Fruit fly (Drosophila melanogaster) whole organism, embryonic: ENCODE data around the gene Hr4.
A peak's percentile ranks its signal among the peaks of the same experiment; 100 is the strongest.

ENCODE experiments used
- ATbp ChIP-seq: fragments of 200-800 bp; sonication (Bioruptor generic); optimal IDR thresholded peaks from 2 replicates; lab custom pipeline; 2017; ENCODE audit warnings: missing biosample characterization, mild to moderate bottlenecking, missing genetic modification characterization, missing genetic modification reagents
- Abd-B ChIP-seq: fragments of 200-800 bp; sonication (Bioruptor generic); optimal IDR thresholded peaks from 2 replicates; lab custom pipeline; 2018; ENCODE audit warnings: missing biosample characterization, mild to moderate bottlenecking, missing genetic modification characterization, moderate library complexity
- Aef1 ChIP-seq: fragments of 200-800 bp; sonication (Bioruptor generic); IDR thresholded peaks from 3 replicates; pipeline ENCODE4 v1.3.6; 2022; ENCODE audit warnings: missing biosample characterization, missing genetic modification characterization
- Asciz ChIP-seq: fragments of 200-800 bp; sonication (Bioruptor generic); optimal IDR thresholded peaks from 2 replicates; lab custom pipeline; 2017; ENCODE audit warnings: missing biosample characterization, mild to moderate bottlenecking, missing genetic modification characterization, missing genetic modification reagents
- Awh ChIP-seq: fragments of 200-800 bp; sonication (Bioruptor generic); IDR thresholded peaks from 2 replicates; pipeline ENCODE4, ENCODE4 v1.3.6; 2022; ENCODE audit warnings: missing biosample characterization, missing genetic modification characterization
- CG11456 ChIP-seq: fragments of 200-800 bp; sonication (Bioruptor generic); IDR thresholded peaks from 3 replicates; pipeline ENCODE4 v1.3.6; 2022; ENCODE audit warnings: missing biosample characterization, missing genetic modification characterization
- CG12104 ChIP-seq: fragments of 200-800 bp; sonication (Bioruptor generic); optimal IDR thresholded peaks from 3 replicates; lab custom pipeline; 2016; ENCODE audit warnings: missing biosample characterization, missing genetic modification characterization
- CG14050 ChIP-seq: fragments of 200-800 bp; sonication (Bioruptor generic); IDR thresholded peaks from 3 replicates; pipeline ENCODE4 v1.3.6; 2022; ENCODE audit warnings: missing biosample characterization, missing genetic modification characterization
- CG15073 ChIP-seq: fragments of 200-800 bp; sonication (Bioruptor generic); optimal IDR thresholded peaks from 2 replicates; lab custom pipeline; 2016; ENCODE audit warnings: missing biosample characterization, missing genetic modification characterization
- CG18262 ChIP-seq: fragments of 200-800 bp; optimal IDR thresholded peaks from 3 replicates; lab custom pipeline; 2019; ENCODE audit warnings: missing biosample characterization, mild to moderate bottlenecking, missing genetic modification characterization, moderate library complexity
- CG30020 ChIP-seq: fragments of 200-800 bp; optimal IDR thresholded peaks from 2 replicates; lab custom pipeline; 2019; ENCODE audit warnings: missing biosample characterization, mild to moderate bottlenecking, missing genetic modification characterization, moderate library complexity
- CG32772 ChIP-seq: fragments of 200-800 bp; sonication (Bioruptor generic); IDR thresholded peaks from 2 replicates; pipeline ENCODE4 v1.3.6; 2022; ENCODE audit warnings: missing biosample characterization, missing genetic modification characterization
- CG4328 ChIP-seq: fragments of 200-800 bp; sonication (Bioruptor generic); optimal IDR thresholded peaks from 3 replicates; lab custom pipeline; 2017; ENCODE audit warnings: missing biosample characterization, missing genetic modification reagents, missing genetic modification characterization
- CG4617 ChIP-seq: fragments of 200-800 bp; sonication (Bioruptor generic); optimal IDR thresholded peaks from 3 replicates; lab custom pipeline; 2016; ENCODE audit warnings: missing biosample characterization, missing genetic modification characterization, borderline replicate concordance
- CG4820 ChIP-seq: fragments of 200-800 bp; sonication (Bioruptor generic); optimal IDR thresholded peaks from 3 replicates; lab custom pipeline; 2016; ENCODE audit warnings: missing biosample characterization, missing genetic modification characterization
- CG4854 ChIP-seq: fragments of 200-800 bp; sonication (Bioruptor generic); optimal IDR thresholded peaks from 2 replicates; lab custom pipeline; 2016; ENCODE audit warnings: missing biosample characterization, missing genetic modification characterization, inconsistent platforms
- CG8388 ChIP-seq: fragments of 200-800 bp; sonication (Bioruptor generic); optimal IDR thresholded peaks from 2 replicates; lab custom pipeline; 2019; ENCODE audit warnings: missing biosample characterization, mild to moderate bottlenecking, missing genetic modification characterization, moderate library complexity
- D ChIP-seq, 2 experiments: fragments of 200-800 bp in 1 of 2; fragments of >200 bp in 1 of 2; sonication (Bioruptor generic) in 1 of 2; optimal IDR thresholded peaks; 2 replicates in 1 of 2; 3 replicates in 1 of 2; lab custom pipeline; 2017; ENCODE audit warnings: mild to moderate bottlenecking in 1 of 2, missing biosample characterization in 1 of 2, missing genetic modification characterization in 1 of 2, missing genetic modification reagents in 1 of 2
- Dp ChIP-seq: fragments of 200-800 bp; sonication (Bioruptor generic); optimal IDR thresholded peaks from 2 replicates; lab custom pipeline; 2018; ENCODE audit warnings: missing biosample characterization, mild to moderate bottlenecking, missing genetic modification characterization, moderate library complexity
- Eip74EF ChIP-seq, 2 experiments: fragments of 200-800 bp in 1 of 2; fragments of >200 bp in 1 of 2; sonication (Bioruptor generic) in 1 of 2; optimal IDR thresholded peaks; 2 replicates each; lab custom pipeline; 2017 to 2019; ENCODE audit warnings: missing biosample characterization in 2 of 2, missing genetic modification characterization in 2 of 2, mild to moderate bottlenecking in 1 of 2, moderate library complexity in 1 of 2
- H2.0 ChIP-seq: fragments of 200-800 bp; sonication (Bioruptor generic); IDR thresholded peaks from 2 replicates; pipeline ENCODE4 v1.3.6; 2022; ENCODE audit warnings: missing biosample characterization, missing genetic modification characterization
- HHEX ChIP-seq: fragments of 200-800 bp; sonication (Bioruptor generic); optimal IDR thresholded peaks from 3 replicates; lab custom pipeline; 2017; ENCODE audit warnings: missing biosample characterization, mild to moderate bottlenecking, missing genetic modification characterization, missing genetic modification reagents
- HLH54F ChIP-seq: fragments of 200-800 bp; sonication (Bioruptor generic); optimal IDR thresholded peaks from 3 replicates; lab custom pipeline; 2016; ENCODE audit warnings: missing biosample characterization, missing genetic modification characterization
- Hsf ChIP-seq: fragments of 200-800 bp; sonication (Bioruptor generic); optimal IDR thresholded peaks from 3 replicates; lab custom pipeline; 2016; ENCODE audit warnings: missing biosample characterization, missing genetic modification characterization
- Med ChIP-seq: fragments of 200-800 bp; sonication (Bioruptor generic); peaks from one replicate; lab custom pipeline; 2016; ENCODE audit warnings: missing biosample characterization, missing genetic modification characterization, mild to moderate bottlenecking, inconsistent platforms, moderate library complexity
- NC2α ChIP-seq: fragments of 200-800 bp; sonication (Bioruptor generic); optimal IDR thresholded peaks from 2 replicates; lab custom pipeline; 2016; ENCODE audit warnings: missing biosample characterization, missing genetic modification characterization
- NFAT ChIP-seq: fragments of 200-800 bp; sonication (Bioruptor generic); IDR thresholded peaks from 2 replicates; pipeline ENCODE4 v1.3.6; 2022; ENCODE audit warnings: missing biosample characterization, missing genetic modification characterization
- Neu2 ChIP-seq: fragments of 200-800 bp; sonication (Bioruptor generic); optimal IDR thresholded peaks from 3 replicates; lab custom pipeline; 2016; ENCODE audit warnings: missing biosample characterization, missing genetic modification characterization, borderline replicate concordance
- NfI ChIP-seq: fragments of 200-800 bp; sonication (Bioruptor generic); optimal IDR thresholded peaks from 3 replicates; lab custom pipeline; 2018; ENCODE audit warnings: missing biosample characterization, mild to moderate bottlenecking, missing genetic modification characterization, moderate library complexity
- PHDP ChIP-seq: fragments of 200-800 bp; sonication (Bioruptor generic); optimal IDR thresholded peaks from 3 replicates; lab custom pipeline; 2018; ENCODE audit warnings: missing biosample characterization, mild to moderate bottlenecking, missing genetic modification characterization, moderate library complexity
- Rx ChIP-seq: fragments of 200-800 bp; sonication (Bioruptor generic); IDR thresholded peaks from 2 replicates; pipeline ENCODE4 v1.3.6; 2022; ENCODE audit warnings: missing biosample characterization, missing genetic modification characterization
- Sox100B ChIP-seq: fragments of 200-800 bp; sonication (Bioruptor generic); optimal IDR thresholded peaks from 3 replicates; lab custom pipeline; 2018; ENCODE audit warnings: missing biosample characterization, mild to moderate bottlenecking, missing genetic modification characterization
- ac ChIP-seq: fragments of 200-800 bp; sonication (Bioruptor generic); optimal IDR thresholded peaks from 3 replicates; lab custom pipeline; 2017; ENCODE audit warnings: missing biosample characterization, mild to moderate bottlenecking, missing genetic modification characterization
- ara ChIP-seq: fragments of 200-800 bp; sonication (Bioruptor generic); IDR thresholded peaks from 2 replicates; pipeline ENCODE4 v1.3.6; 2022; ENCODE audit warnings: missing biosample characterization, missing genetic modification characterization
- bab2 ChIP-seq: fragments of 200-800 bp; sonication (Bioruptor generic); optimal IDR thresholded peaks from 2 replicates; lab custom pipeline; 2016; ENCODE audit warnings: missing biosample characterization, missing genetic modification characterization
- ewg ChIP-seq: fragments of 200-800 bp; sonication (Bioruptor generic); optimal IDR thresholded peaks from 3 replicates; lab custom pipeline; 2017; ENCODE audit warnings: mild to moderate bottlenecking, missing biosample characterization, missing genetic modification reagents, missing genetic modification characterization
- eyg ChIP-seq: fragments of 200-800 bp; sonication (Bioruptor generic); optimal IDR thresholded peaks from 3 replicates; lab custom pipeline; 2016; ENCODE audit warnings: missing biosample characterization, missing genetic modification characterization
- grau ChIP-seq: fragments of 200-800 bp; optimal IDR thresholded peaks from 3 replicates; lab custom pipeline; 2019; ENCODE audit warnings: missing biosample characterization, mild to moderate bottlenecking, missing genetic modification characterization, moderate library complexity
- hth ChIP-seq: fragments of >200 bp; optimal IDR thresholded peaks from 2 replicates; lab custom pipeline; 2017; ENCODE audit warnings: inconsistent platforms
- jumu ChIP-seq: fragments of 200-800 bp; sonication (Bioruptor generic); optimal IDR thresholded peaks from 3 replicates; lab custom pipeline; 2016; ENCODE audit warnings: missing biosample characterization, missing genetic modification characterization
- lov ChIP-seq, 2 experiments: fragments of 200-800 bp in 1 of 2; fragments of >200 bp in 1 of 2; sonication (Bioruptor generic) in 1 of 2; IDR thresholded peaks in 1 of 2; optimal IDR thresholded peaks in 1 of 2; 2 replicates in 1 of 2; 3 replicates in 1 of 2; pipeline versions ENCODE4 v1.3.6 to Lab custom; 2017 to 2022; ENCODE audit warnings: missing biosample characterization in 1 of 2, missing genetic modification characterization in 1 of 2
- luna ChIP-seq: fragments of 200-800 bp; sonication (Bioruptor generic); optimal IDR thresholded peaks from 2 replicates; lab custom pipeline; 2016; ENCODE audit warnings: missing biosample characterization, missing genetic modification characterization
- mirr ChIP-seq: fragments of 200-800 bp; sonication (Bioruptor generic); optimal IDR thresholded peaks from 3 replicates; lab custom pipeline; 2018; ENCODE audit warnings: missing biosample characterization, mild to moderate bottlenecking, missing genetic modification characterization
- org-1 ChIP-seq: fragments of 200-800 bp; sonication (Bioruptor generic); optimal IDR thresholded peaks from 2 replicates; lab custom pipeline; 2017; ENCODE audit warnings: missing biosample characterization, missing genetic modification characterization
- pan ChIP-seq, 4 experiments: fragments of >200 bp in 3 of 4; fragments of 200-800 bp in 1 of 4; sonication (Bioruptor generic) in 1 of 4; optimal IDR thresholded peaks in 3 of 4; IDR thresholded peaks in 1 of 4; 2 replicates each; pipeline versions ENCODE4 v1.3.6 to Lab custom; 2017 to 2022; ENCODE audit warnings: missing biosample characterization in 2 of 4, missing genetic modification characterization in 2 of 4, mixed read lengths in 1 of 4
- sisA ChIP-seq: fragments of 200-800 bp; sonication (Bioruptor generic); IDR thresholded peaks from 2 replicates; pipeline ENCODE4 v1.3.6; 2022; ENCODE audit warnings: missing biosample characterization, missing genetic modification characterization
- sr ChIP-seq: fragments of 200-800 bp; sonication (Bioruptor generic); IDR thresholded peaks from 3 replicates; pipeline ENCODE4 v1.3.6; 2022; ENCODE audit warnings: missing biosample characterization, missing genetic modification characterization
- tap ChIP-seq: fragments of 200-800 bp; optimal IDR thresholded peaks from 3 replicates; lab custom pipeline; 2019; ENCODE audit warnings: missing biosample characterization, mild to moderate bottlenecking, missing genetic modification characterization, moderate library complexity
- vfl ChIP-seq: fragments of 200-800 bp; sonication (Bioruptor generic); optimal IDR thresholded peaks from 2 replicates; lab custom pipeline; 2016; ENCODE audit warnings: missing biosample characterization, missing genetic modification characterization

The Hr4 gene

DNA sequence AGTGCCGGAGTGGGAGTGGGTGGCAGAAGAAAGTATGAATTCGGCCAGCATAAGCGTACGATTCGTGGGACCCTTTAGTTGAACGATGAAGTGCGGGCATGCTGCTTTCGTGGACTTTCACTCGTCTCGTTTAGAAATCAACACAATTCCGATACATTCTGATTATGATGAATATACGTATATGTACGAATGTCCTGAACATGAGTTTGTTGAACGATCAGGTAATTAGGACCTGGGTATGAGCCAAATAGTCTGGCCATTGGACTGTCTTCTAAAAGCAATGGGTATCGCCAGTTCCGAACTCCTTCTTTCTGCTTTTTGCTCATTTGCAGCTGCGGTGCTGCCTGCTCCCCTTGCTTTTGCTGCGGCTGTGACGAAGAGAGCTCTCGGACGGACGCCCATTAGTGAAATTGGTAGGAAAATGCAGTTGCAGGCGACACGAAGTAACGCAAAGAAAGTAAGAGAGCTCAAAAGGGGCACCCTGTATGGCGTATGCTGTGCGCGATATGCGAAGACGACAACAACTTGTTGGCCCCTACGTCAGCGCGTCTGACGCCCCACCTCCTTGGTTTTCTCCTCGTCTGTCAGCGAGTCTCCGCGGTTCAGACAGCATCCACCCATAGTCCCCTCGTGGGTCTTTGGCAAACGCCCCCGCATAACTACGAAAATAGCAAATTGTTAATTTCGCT, 95.2 kb downstream of the Hr4 start (continued):
- no peak for TF ChIP-seq CG14050 (GFP tag; lab: Robert Waterston, UW)
- no peak for TF ChIP-seq hth
- TF ChIP-seq Neu2 (GFP tag; lab: Kevin White, UChicago): no peak
- TF ChIP-seq eyg (GFP tag; lab: Kevin White, UChicago): peak; percentile 36
- no peak for TF ChIP-seq Rx (GFP tag; lab: Robert Waterston, UW)
- TF ChIP-seq Eip74EF (GFP tag; optimal IDR thresholded peaks at IDR 0.05; lab: Kevin White, UChicago): no peak
- TF ChIP-seq ewg (GFP tag; lab: Kevin White, UChicago): no peak
- no peak for TF ChIP-seq D (optimal IDR thresholded peaks at IDR 0.05; lab: Kevin White, UChicago)
- TF ChIP-seq D (GFP tag; optimal IDR thresholded peaks at IDR 0.05; lab: Kevin White, UChicago): peak; percentile 10
- TF ChIP-seq Sox100B (GFP tag; lab: Kevin White, UChicago): no peak
- peak; percentile 14 for TF ChIP-seq HLH54F (GFP tag; lab: Kevin White, UChicago)
- TF ChIP-seq lov (optimal IDR thresholded peaks at IDR 0.05; lab: Kevin White, UChicago): no peak
- TF ChIP-seq lov (GFP tag; IDR thresholded peaks at IDR 0.05; lab: Robert Waterston, UW): no peak
- TF ChIP-seq mirr (GFP tag; lab: Kevin White, UChicago): no peak
- TF ChIP-seq Aef1: no peak
- TF ChIP-seq jumu (GFP tag; lab: Kevin White, UChicago): peak; percentile 32
- TF ChIP-seq pan (optimal IDR thresholded peaks at IDR 0.05; lab: Kevin White, UChicago): peak in 1 of 2 experiments; percentile 14
- no peak for TF ChIP-seq pan (GFP tag; optimal IDR thresholded peaks at IDR 0.05 in 1 of 2, IDR thresholded peaks at IDR 0.05 in 1 of 2)
- TF ChIP-seq NFAT (GFP tag; lab: Robert Waterston, UW): no peak
- no peak for TF ChIP-seq H2.0 (GFP tag; lab: Robert Waterston, UW)
- TF ChIP-seq CG30020 (tag; lab: Kevin White, UChicago): no peak
- peak; percentile 19 for TF ChIP-seq ATbp (GFP tag; lab: Kevin White, UChicago)
- TF ChIP-seq PHDP (tag; lab: Kevin White, UChicago): no peak
- TF ChIP-seq HHEX (GFP tag; lab: Kevin White, UChicago): no peak
- no peak for TF ChIP-seq CG11456 (GFP tag; lab: Robert Waterston, UW)
- no peak for TF ChIP-seq CG15073
- peak; percentile 3 for TF ChIP-seq NfI
- TF ChIP-seq CG32772 (GFP tag; lab: Robert Waterston, UW): no peak
- TF ChIP-seq ac: no peak
- TF ChIP-seq sr: no peak; the same call in 2 of the 3 replicates
- TF ChIP-seq CG4328 (GFP tag; lab: Kevin White, UChicago): no peak
- TF ChIP-seq Dp (GFP tag; lab: Kevin White, UChicago): no peak
- TF ChIP-seq luna: no peak
- no peak for TF ChIP-seq tap (tag; lab: Kevin White, UChicago)
- TF ChIP-seq Asciz (GFP tag; lab: Kevin White, UChicago): no peak
- TF ChIP-seq sisA (GFP tag; lab: Robert Waterston, UW): peak; percentile 40; the same call in 1 of the 2 replicates
- peak; percentile 2 for TF ChIP-seq grau (tag; lab: Kevin White, UChicago)
- TF ChIP-seq CG18262: peak; percentile 28
- TF ChIP-seq Hsf: peak; percentile 26
- TF ChIP-seq Awh (GFP tag; lab: Robert Waterston, UW): no peak
- no peak for TF ChIP-seq CG4617 (GFP tag; lab: Kevin White, UChicago)
- TF ChIP-seq NC2α (GFP tag; lab: Kevin White, UChicago): no peak
- TF ChIP-seq Abd-B: no peak
- TF ChIP-seq org-1 (GFP tag; lab: Kevin White, UChicago): no peak
- TF ChIP-seq CG12104 (GFP tag; lab: Kevin White, UChicago): no peak
- no peak for TF ChIP-seq CG4854 (GFP tag; lab: Kevin White, UChicago)
- TF ChIP-seq CG8388: peak; percentile 14
- TF ChIP-seq ara: no peak
- peak; percentile 77 for TF ChIP-seq Med (GFP tag; lab: Kevin White, UChicago)
- TF ChIP-seq vfl: no peak
- TF ChIP-seq CG4820 (GFP tag; lab: Kevin White, UChicago): no peak
- TF ChIP-seq bab2 (GFP tag; lab: Kevin White, UChicago): no peak
